Fruit fly (Drosophila melanogaster) whole organism, embryonic: ENCODE data around the gene CG5968.

Experiments
- Blimp-1 ChIP-seq: fragments of 200-800 bp; sonication (Bioruptor generic); optimal IDR thresholded peaks from 3 replicates; lab custom pipeline; 2018; ENCODE audit warnings: missing biosample characterization, missing genetic modification characterization, mild to moderate bottlenecking, moderate library complexity, missing genetic modification reagents
- CG10209 ChIP-seq: fragments of 200-800 bp; sonication (Bioruptor generic); optimal IDR thresholded peaks from 3 replicates; lab custom pipeline; 2017; ENCODE audit warnings: missing biosample characterization, mild to moderate bottlenecking, missing genetic modification characterization, missing genetic modification reagents
- CG10431 ChIP-seq: fragments of 200-800 bp; sonication (Bioruptor generic); optimal IDR thresholded peaks from 3 replicates; lab custom pipeline; 2018; ENCODE audit warnings: missing biosample characterization, mild to moderate bottlenecking, missing genetic modification characterization
- CG11085 ChIP-seq: fragments of 200-800 bp; sonication (Bioruptor generic); IDR thresholded peaks from 2 replicates; pipeline ENCODE4 v1.3.6; 2022; ENCODE audit warnings: missing biosample characterization, missing genetic modification characterization
- CG11398 ChIP-seq: fragments of 200-800 bp; sonication (Bioruptor generic); optimal IDR thresholded peaks from 2 replicates; lab custom pipeline; 2016; ENCODE audit warnings: missing biosample characterization, missing genetic modification characterization
- CG12104 ChIP-seq: fragments of 200-800 bp; sonication (Bioruptor generic); optimal IDR thresholded peaks from 3 replicates; lab custom pipeline; 2016; ENCODE audit warnings: missing biosample characterization, missing genetic modification characterization
- CG12219 ChIP-seq: fragments of 200-800 bp; sonication (Bioruptor generic); optimal IDR thresholded peaks from 3 replicates; lab custom pipeline; 2018; ENCODE audit warnings: missing biosample characterization, mild to moderate bottlenecking, missing genetic modification characterization
- CG12236 ChIP-seq: fragments of 200-800 bp; sonication (Bioruptor generic); optimal IDR thresholded peaks from 2 replicates; lab custom pipeline; 2016; ENCODE audit warnings: missing biosample characterization, missing genetic modification characterization
- CG12391 ChIP-seq: fragments of 200-800 bp; sonication (Bioruptor generic); optimal IDR thresholded peaks from 3 replicates; lab custom pipeline; 2018; ENCODE audit warnings: missing biosample characterization, mild to moderate bottlenecking, missing genetic modification characterization, moderate library complexity
- CG12659 ChIP-seq: fragments of 200-800 bp; sonication (Bioruptor generic); optimal IDR thresholded peaks from 3 replicates; lab custom pipeline; 2017; ENCODE audit warnings: mild to moderate bottlenecking, missing biosample characterization, missing genetic modification reagents, missing genetic modification characterization
- CG14965 ChIP-seq: fragments of 200-800 bp; sonication (Bioruptor generic); optimal IDR thresholded peaks from 2 replicates; lab custom pipeline; 2016; ENCODE audit warnings: missing biosample characterization, missing genetic modification characterization, borderline replicate concordance
- CG15696 ChIP-seq: fragments of 200-800 bp; sonication (Bioruptor generic); optimal IDR thresholded peaks from 2 replicates; lab custom pipeline; 2019; ENCODE audit warnings: missing biosample characterization, mild to moderate bottlenecking, missing genetic modification characterization, moderate library complexity
- CG16863 ChIP-seq: fragments of 200-800 bp; sonication (Bioruptor generic); optimal IDR thresholded peaks from 3 replicates; lab custom pipeline; 2016; ENCODE audit warnings: missing biosample characterization, missing genetic modification characterization
- CG17612 ChIP-seq: fragments of 200-800 bp; sonication (Bioruptor generic); IDR thresholded peaks from 2 replicates; pipeline ENCODE4 v1.3.6; 2022; ENCODE audit warnings: missing biosample characterization, missing genetic modification characterization
- CG2199 ChIP-seq: fragments of 200-800 bp; sonication (Bioruptor generic); IDR thresholded peaks from 3 replicates; pipeline ENCODE4 v1.3.6; 2022; ENCODE audit warnings: missing biosample characterization, missing genetic modification characterization
- CG3726 ChIP-seq: fragments of 200-800 bp; sonication (Bioruptor generic); IDR thresholded peaks from 3 replicates; pipeline ENCODE4, ENCODE4 v1.3.6; 2022; ENCODE audit warnings: missing biosample characterization, missing genetic modification characterization
- CG3838 ChIP-seq: fragments of 200-800 bp; sonication (Bioruptor generic); optimal IDR thresholded peaks from 3 replicates; lab custom pipeline; 2016; ENCODE audit warnings: missing biosample characterization, missing genetic modification characterization
- CG43689 ChIP-seq: fragments of 200-800 bp; sonication (Bioruptor generic); IDR thresholded peaks from 2 replicates; pipeline ENCODE4 v1.3.6; 2022; ENCODE audit warnings: missing biosample characterization, missing genetic modification characterization
- CG7357 ChIP-seq: fragments of 200-800 bp; sonication (Bioruptor generic); IDR thresholded peaks from 3 replicates; pipeline ENCODE4 v1.3.6; 2022; ENCODE audit warnings: missing biosample characterization, missing genetic modification characterization
- CG7372 ChIP-seq: fragments of 200-800 bp; sonication (Bioruptor generic); IDR thresholded peaks from 2 replicates; pipeline ENCODE4 v1.3.6; 2022; ENCODE audit warnings: missing biosample characterization, missing genetic modification characterization
- CG8089 ChIP-seq: fragments of 200-800 bp; sonication (Bioruptor generic); optimal IDR thresholded peaks from 3 replicates; lab custom pipeline; 2016; ENCODE audit warnings: missing biosample characterization, missing genetic modification characterization
- CG8388 ChIP-seq: fragments of 200-800 bp; sonication (Bioruptor generic); optimal IDR thresholded peaks from 2 replicates; lab custom pipeline; 2019; ENCODE audit warnings: missing biosample characterization, mild to moderate bottlenecking, missing genetic modification characterization, moderate library complexity
- Camta ChIP-seq: fragments of 200-800 bp; sonication (Bioruptor generic); optimal IDR thresholded peaks from 2 replicates; lab custom pipeline; 2016; ENCODE audit warnings: missing biosample characterization, missing genetic modification characterization
- D19A ChIP-seq: fragments of 200-800 bp; optimal IDR thresholded peaks from 3 replicates; lab custom pipeline; 2019; ENCODE audit warnings: missing biosample characterization, mild to moderate bottlenecking, missing genetic modification characterization, moderate library complexity
- E2f1 ChIP-seq: fragments of 200-800 bp; sonication (Bioruptor generic); IDR thresholded peaks from 2 replicates; pipeline ENCODE4 v1.3.6; 2022; ENCODE audit warnings: missing biosample characterization, missing genetic modification characterization
- Fer2 ChIP-seq: fragments of 200-800 bp; sonication (Bioruptor generic); optimal IDR thresholded peaks from 2 replicates; lab custom pipeline; 2018; ENCODE audit warnings: missing biosample characterization, mild to moderate bottlenecking, missing genetic modification characterization, moderate library complexity
- H2.0 ChIP-seq: fragments of 200-800 bp; sonication (Bioruptor generic); IDR thresholded peaks from 2 replicates; pipeline ENCODE4 v1.3.6; 2022; ENCODE audit warnings: missing biosample characterization, missing genetic modification characterization
- HLH4C ChIP-seq: fragments of 200-800 bp; sonication (Bioruptor generic); IDR thresholded peaks from 3 replicates; pipeline ENCODE4 v1.3.6; 2022; ENCODE audit warnings: missing biosample characterization, missing genetic modification characterization; ENCODE audit not compliant: partially characterized antibody
- Hey ChIP-seq: fragments of 200-800 bp; sonication (Bioruptor generic); optimal IDR thresholded peaks from 3 replicates; lab custom pipeline; 2018; ENCODE audit warnings: missing biosample characterization, mild to moderate bottlenecking, missing genetic modification characterization
- HmgZ ChIP-seq: fragments of 200-800 bp; sonication (Bioruptor generic); optimal IDR thresholded peaks from 2 replicates; lab custom pipeline; 2018; ENCODE audit warnings: missing biosample characterization, mild to moderate bottlenecking, missing genetic modification characterization
- Hr39 ChIP-seq: fragments of >200 bp; optimal IDR thresholded peaks from 2 replicates; lab custom pipeline; 2017
- Kr ChIP-seq: fragments of 200-800 bp; sonication (Bioruptor generic); optimal IDR thresholded peaks from 2 replicates; lab custom pipeline; 2017; ENCODE audit warnings: missing biosample characterization, mild to moderate bottlenecking, missing genetic modification characterization
- MBD-R2 ChIP-seq: fragments of 200-800 bp; sonication (Bioruptor generic); IDR thresholded peaks from 2 replicates; pipeline ENCODE4 v1.3.6; 2022; ENCODE audit warnings: missing biosample characterization, missing genetic modification characterization
- MTF-1 ChIP-seq: fragments of 200-800 bp; sonication (Bioruptor generic); optimal IDR thresholded peaks from 2 replicates; lab custom pipeline; 2018; ENCODE audit warnings: missing biosample characterization, mild to moderate bottlenecking, missing genetic modification characterization, borderline replicate concordance
- Nf-YB ChIP-seq: fragments of 200-800 bp; sonication (Bioruptor generic); optimal IDR thresholded peaks from 3 replicates; lab custom pipeline; 2019; ENCODE audit warnings: missing biosample characterization, mild to moderate bottlenecking, missing genetic modification characterization, moderate library complexity
- Nf-YC ChIP-seq: fragments of 200-800 bp; optimal IDR thresholded peaks from 3 replicates; lab custom pipeline; 2019; ENCODE audit warnings: missing biosample characterization, mild to moderate bottlenecking, missing genetic modification characterization, moderate library complexity
- PHDP ChIP-seq: fragments of 200-800 bp; sonication (Bioruptor generic); optimal IDR thresholded peaks from 3 replicates; lab custom pipeline; 2018; ENCODE audit warnings: missing biosample characterization, mild to moderate bottlenecking, missing genetic modification characterization, moderate library complexity
- ash1 ChIP-seq: fragments of 200-800 bp; sonication (Bioruptor generic); optimal IDR thresholded peaks from 2 replicates; lab custom pipeline; 2018; ENCODE audit warnings: missing biosample characterization, mild to moderate bottlenecking, missing genetic modification characterization
- btn ChIP-seq: fragments of 200-800 bp; sonication (Bioruptor generic); optimal IDR thresholded peaks from 2 replicates; lab custom pipeline; 2016; ENCODE audit warnings: missing biosample characterization, missing genetic modification characterization
- chm ChIP-seq: fragments of 200-800 bp; sonication (Bioruptor generic); IDR thresholded peaks from 2 replicates; pipeline ENCODE4 v1.3.6; 2022; ENCODE audit warnings: missing biosample characterization, missing genetic modification characterization
- emc ChIP-seq: fragments of 200-800 bp; sonication (Bioruptor generic); optimal IDR thresholded peaks from 2 replicates; lab custom pipeline; 2016; ENCODE audit warnings: missing biosample characterization, missing genetic modification characterization
- eve ChIP-seq, 2 experiments: fragments of >200 bp; optimal IDR thresholded peaks; 2 replicates each; lab custom pipeline; 2017; ENCODE audit warnings: missing biosample characterization in 2 of 2, missing genetic modification characterization in 2 of 2
- hth ChIP-seq: fragments of >200 bp; optimal IDR thresholded peaks from 2 replicates; lab custom pipeline; 2017; ENCODE audit warnings: inconsistent platforms
- jing ChIP-seq: fragments of 200-800 bp; sonication (Bioruptor generic); optimal IDR thresholded peaks from 2 replicates; lab custom pipeline; 2018; ENCODE audit warnings: missing biosample characterization, mild to moderate bottlenecking, missing genetic modification characterization
- kay ChIP-seq: fragments of 200-800 bp; sonication (Bioruptor generic); optimal IDR thresholded peaks from 2 replicates; lab custom pipeline; 2016; ENCODE audit warnings: missing biosample characterization, missing genetic modification characterization
- nerfin-1 ChIP-seq: fragments of 200-800 bp; sonication (Bioruptor generic); optimal IDR thresholded peaks from 3 replicates; lab custom pipeline; 2019; ENCODE audit warnings: missing biosample characterization, mild to moderate bottlenecking, missing genetic modification characterization, moderate library complexity
- psq ChIP-seq: fragments of 200-800 bp; sonication (Bioruptor generic); optimal IDR thresholded peaks from 2 replicates; lab custom pipeline; 2017; ENCODE audit warnings: missing biosample characterization, missing genetic modification characterization
- tin ChIP-seq: fragments of 200-800 bp; sonication (Bioruptor generic); optimal IDR thresholded peaks from 3 replicates; lab custom pipeline; 2016; ENCODE audit warnings: missing biosample characterization, missing genetic modification characterization
- tio ChIP-seq: fragments of 200-800 bp; sonication (Bioruptor generic); optimal IDR thresholded peaks from 2 replicates; lab custom pipeline; 2017; ENCODE audit warnings: missing biosample characterization, missing genetic modification characterization, inconsistent platforms
- tll ChIP-seq, 2 experiments: fragments of 200-800 bp in 1 of 2; fragments of >200 bp in 1 of 2; sonication (Bioruptor generic) in 1 of 2; optimal IDR thresholded peaks; 2 replicates each; lab custom pipeline; 2017 to 2019; ENCODE audit warnings: missing biosample characterization in 2 of 2, missing genetic modification characterization in 2 of 2, mild to moderate bottlenecking in 1 of 2, moderate library complexity in 1 of 2
- wor ChIP-seq: fragments of 200-800 bp; sonication (Bioruptor generic); IDR thresholded peaks from 2 replicates; pipeline ENCODE4 v1.3.6; 2022; ENCODE audit warnings: missing biosample characterization, missing genetic modification characterization

CG5968 gene

DNA sequence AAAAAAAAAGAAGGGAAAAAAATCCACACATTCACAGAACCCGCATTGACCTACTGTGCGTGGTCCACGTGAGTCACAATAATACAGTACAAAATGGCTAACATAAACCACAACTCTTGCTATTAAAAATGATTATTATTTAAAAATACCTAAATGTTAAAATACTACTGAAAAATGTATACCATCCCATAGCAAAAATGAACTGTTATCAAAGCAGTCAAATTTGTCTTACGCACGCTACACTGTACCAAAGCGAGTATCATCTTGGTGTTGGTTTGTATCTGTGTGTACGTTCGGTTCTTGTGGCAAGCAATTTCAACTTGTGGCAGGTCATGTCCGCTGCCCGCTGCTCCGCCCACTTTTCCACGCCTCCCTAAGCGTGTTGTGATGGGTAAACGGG, 49.3 kb downstream of the CG5968 start (continued):
- peak; percentile 61 for TF ChIP-seq CG14965 (GFP tag; lab: Kevin White, UChicago)
- TF ChIP-seq E2f1 (GFP tag; lab: Robert Waterston, UW), result peak; percentile 92
- TF ChIP-seq H2.0 (GFP tag; lab: Robert Waterston, UW), result peak; percentile 89
- peak; percentile 85 for TF ChIP-seq CG8388 (GFP tag; lab: Kevin White, UChicago)
- peak; percentile 77 for TF ChIP-seq wor (GFP tag; lab: Robert Waterston, UW)
- peak; percentile 53 for TF ChIP-seq ash1
- TF ChIP-seq CG16863, result peak; percentile 77
- peak; percentile 80 for TF ChIP-seq jing (GFP tag; lab: Kevin White, UChicago)
- TF ChIP-seq hth (lab: Kevin White, UChicago), result no peak
- peak; percentile 89 for TF ChIP-seq Blimp-1 (GFP tag; lab: Kevin White, UChicago)
- TF ChIP-seq CG8089 (GFP tag; lab: Kevin White, UChicago), result peak; percentile 58
- peak; percentile 87 for TF ChIP-seq tin (GFP tag; lab: Kevin White, UChicago)
- TF ChIP-seq Fer2 (tag; lab: Kevin White, UChicago), result peak; percentile 53
- peak; percentile 86 for TF ChIP-seq CG7357 (GFP tag; lab: Robert Waterston, UW)
- no peak for TF ChIP-seq Hr39
- peak; percentile 65 for TF ChIP-seq CG12236
- peak; percentile 87 for TF ChIP-seq tio (GFP tag; lab: Kevin White, UChicago)
- peak; percentile 90 for TF ChIP-seq CG10209
- TF ChIP-seq Nf-YB (GFP tag; lab: Kevin White, UChicago), result peak; percentile 75
- peak; percentile 93 for TF ChIP-seq CG12391
- peak; percentile 35 for TF ChIP-seq Hey (tag; lab: Kevin White, UChicago)
- peak; percentile 41 for TF ChIP-seq Kr (GFP tag; lab: Kevin White, UChicago)
- peak; percentile 80 for TF ChIP-seq psq
- TF ChIP-seq kay (GFP tag; lab: Kevin White, UChicago), result peak; percentile 96
- peak; percentile 77 for TF ChIP-seq D19A (tag; lab: Kevin White, UChicago)
- peak; percentile 93 for TF ChIP-seq PHDP
- TF ChIP-seq HLH4C (GFP tag; lab: Robert Waterston, UW), result no peak
- peak; percentile 88 for TF ChIP-seq CG15696 (tag; lab: Kevin White, UChicago)
- TF ChIP-seq btn (GFP tag; lab: Kevin White, UChicago), result peak; percentile 72
- TF ChIP-seq CG11398 (GFP tag; lab: Kevin White, UChicago), result peak; percentile 61
- TF ChIP-seq MBD-R2 (GFP tag; lab: Robert Waterston, UW), result peak; percentile 77
- peak; percentile 94 for TF ChIP-seq chm (GFP tag; lab: Robert Waterston, UW)
- peak; percentile 88; the same call in 2 of the 3 replicates for TF ChIP-seq CG3726
- TF ChIP-seq tll (GFP tag; optimal IDR thresholded peaks at IDR 0.05; lab: Kevin White, UChicago), result peak in 1 of 2 experiments; percentile 57
- TF ChIP-seq MTF-1 (GFP tag; lab: Kevin White, UChicago), result peak; percentile 72
- peak; percentile 76 to 95 for TF ChIP-seq eve (GFP tag; optimal IDR thresholded peaks at IDR 0.05; lab: Kevin White, UChicago)
- peak; percentile 94; the same call in 2 of the 3 replicates for TF ChIP-seq CG2199 (GFP tag; lab: Robert Waterston, UW)
- TF ChIP-seq CG11085 (GFP tag; lab: Robert Waterston, UW), result peak; percentile 80
- TF ChIP-seq CG12659 (GFP tag; lab: Kevin White, UChicago), result peak; percentile 87
- TF ChIP-seq CG17612 (GFP tag; lab: Robert Waterston, UW), result peak; percentile 75
- TF ChIP-seq emc (GFP tag; lab: Kevin White, UChicago), result peak; percentile 50
- TF ChIP-seq HmgZ (tag; lab: Kevin White, UChicago), result peak; percentile 93
- peak; percentile 51 for TF ChIP-seq CG3838 (GFP tag; lab: Kevin White, UChicago)
- peak; percentile 52 for TF ChIP-seq Nf-YC (tag; lab: Kevin White, UChicago)
- TF ChIP-seq CG10431 (GFP tag; lab: Kevin White, UChicago), result peak; percentile 75
- TF ChIP-seq Camta (GFP tag; lab: Kevin White, UChicago), result peak; percentile 74
- TF ChIP-seq nerfin-1 (tag; lab: Kevin White, UChicago), result peak; percentile 81
- TF ChIP-seq CG43689, result peak; percentile 69
- peak; percentile 88 for TF ChIP-seq CG7372 (GFP tag; lab: Robert Waterston, UW)
- peak; percentile 92 for TF ChIP-seq CG12219 (GFP tag; lab: Kevin White, UChicago)
- TF ChIP-seq CG12104 (GFP tag; lab: Kevin White, UChicago), result peak; percentile 49
